Fruit fly (Drosophila melanogaster) whole organism, embryonic: Measurements from ENCODE around the gene lqfR.
A peak's percentile ranks its signal among the peaks of the same experiment; 100 is the strongest.

Source experiments
- Abd-B ChIP-seq: fragments of 200-800 bp; sonication (Bioruptor generic); optimal IDR thresholded peaks from 2 replicates; lab custom pipeline; 2018; ENCODE audit warnings: missing biosample characterization, mild to moderate bottlenecking, missing genetic modification characterization, moderate library complexity
- Atf3 ChIP-seq: fragments of 200-800 bp; sonication (Bioruptor generic); optimal IDR thresholded peaks from 3 replicates; lab custom pipeline; 2016; ENCODE audit warnings: missing biosample characterization, missing genetic modification characterization
- Blimp-1 ChIP-seq: fragments of 200-800 bp; sonication (Bioruptor generic); optimal IDR thresholded peaks from 3 replicates; lab custom pipeline; 2018; ENCODE audit warnings: missing biosample characterization, missing genetic modification characterization, mild to moderate bottlenecking, moderate library complexity, missing genetic modification reagents
- CG11456 ChIP-seq: fragments of 200-800 bp; sonication (Bioruptor generic); IDR thresholded peaks from 3 replicates; pipeline ENCODE4 v1.3.6; 2022; ENCODE audit warnings: missing biosample characterization, missing genetic modification characterization
- CG11695 ChIP-seq: fragments of 200-800 bp; sonication (Bioruptor generic); IDR thresholded peaks from 3 replicates; pipeline ENCODE4 v1.3.6; 2022; ENCODE audit warnings: missing biosample characterization, missing genetic modification characterization
- CG12942 ChIP-seq: fragments of 200-800 bp; sonication (Bioruptor generic); optimal IDR thresholded peaks from 3 replicates; lab custom pipeline; 2016; ENCODE audit warnings: missing biosample characterization, missing genetic modification characterization
- CG14050 ChIP-seq: fragments of 200-800 bp; sonication (Bioruptor generic); IDR thresholded peaks from 3 replicates; pipeline ENCODE4 v1.3.6; 2022; ENCODE audit warnings: missing biosample characterization, missing genetic modification characterization
- CG14965 ChIP-seq: fragments of 200-800 bp; sonication (Bioruptor generic); optimal IDR thresholded peaks from 2 replicates; lab custom pipeline; 2016; ENCODE audit warnings: missing biosample characterization, missing genetic modification characterization, borderline replicate concordance
- CG1647 ChIP-seq: fragments of 200-800 bp; sonication (Bioruptor generic); optimal IDR thresholded peaks from 3 replicates; lab custom pipeline; 2016; ENCODE audit warnings: missing biosample characterization, missing genetic modification characterization
- CG16779 ChIP-seq: fragments of 200-800 bp; sonication (Bioruptor generic); IDR thresholded peaks from 2 replicates; pipeline ENCODE4 v1.3.6; 2022; ENCODE audit warnings: missing biosample characterization, missing genetic modification characterization
- CG17328 ChIP-seq: fragments of 200-800 bp; sonication (Bioruptor generic); IDR thresholded peaks from 2 replicates; pipeline ENCODE4 v1.3.6; 2022; ENCODE audit warnings: missing biosample characterization, missing genetic modification characterization
- CG17568 ChIP-seq: fragments of 200-800 bp; sonication (Bioruptor generic); optimal IDR thresholded peaks from 2 replicates; lab custom pipeline; 2018; ENCODE audit warnings: missing biosample characterization, mild to moderate bottlenecking, missing genetic modification characterization, moderate library complexity
- CG1792 ChIP-seq: fragments of 200-800 bp; sonication (Bioruptor generic); optimal IDR thresholded peaks from 2 replicates; lab custom pipeline; 2016; ENCODE audit warnings: missing biosample characterization, missing genetic modification characterization
- CG18764 ChIP-seq: fragments of 200-800 bp; sonication (Bioruptor generic); optimal IDR thresholded peaks from 3 replicates; lab custom pipeline; 2016; ENCODE audit warnings: missing biosample characterization, missing genetic modification characterization
- CG2129 ChIP-seq: fragments of 200-800 bp; sonication (Bioruptor generic); IDR thresholded peaks from 2 replicates; pipeline ENCODE4 v1.3.6; 2022; ENCODE audit warnings: missing biosample characterization, missing genetic modification characterization; ENCODE audit not compliant: partially characterized antibody
- CG2875 ChIP-seq: fragments of 200-800 bp; sonication (Bioruptor generic); optimal IDR thresholded peaks from 2 replicates; lab custom pipeline; 2017; ENCODE audit warnings: missing biosample characterization, mild to moderate bottlenecking, missing genetic modification characterization, missing genetic modification reagents
- CG2889 ChIP-seq: fragments of 200-800 bp; sonication (Bioruptor generic); IDR thresholded peaks from 3 replicates; pipeline ENCODE4 v1.3.6; 2022; ENCODE audit warnings: missing biosample characterization, missing genetic modification characterization
- CG31365 ChIP-seq: fragments of 200-800 bp; sonication (Bioruptor generic); optimal IDR thresholded peaks from 2 replicates; lab custom pipeline; 2018; ENCODE audit warnings: missing biosample characterization, mild to moderate bottlenecking, missing genetic modification characterization
- CG4707 ChIP-seq: fragments of 200-800 bp; sonication (Bioruptor generic); optimal IDR thresholded peaks from 2 replicates; lab custom pipeline; 2018; ENCODE audit warnings: missing biosample characterization, mild to moderate bottlenecking, missing genetic modification characterization, moderate library complexity
- CG6654 ChIP-seq: fragments of 200-800 bp; sonication (Bioruptor generic); optimal IDR thresholded peaks from 2 replicates; lab custom pipeline; 2017; ENCODE audit warnings: missing biosample characterization, mild to moderate bottlenecking, missing genetic modification characterization
- CG6765 ChIP-seq: fragments of 200-800 bp; sonication (Bioruptor generic); optimal IDR thresholded peaks from 3 replicates; lab custom pipeline; 2017; ENCODE audit warnings: missing biosample characterization, mild to moderate bottlenecking, missing genetic modification characterization
- CG8765 ChIP-seq: fragments of 200-800 bp; sonication (Bioruptor generic); IDR thresholded peaks from 2 replicates; pipeline ENCODE4 v1.3.6; 2022; ENCODE audit warnings: missing biosample characterization, missing genetic modification characterization
- CG9797 ChIP-seq: fragments of 200-800 bp; sonication (Bioruptor generic); optimal IDR thresholded peaks from 3 replicates; lab custom pipeline; 2018; ENCODE audit warnings: missing biosample characterization, mild to moderate bottlenecking, missing genetic modification characterization
- CG9932 ChIP-seq: fragments of 200-800 bp; sonication (Bioruptor generic); IDR thresholded peaks from 2 replicates; pipeline ENCODE4 v1.3.6; 2022; ENCODE audit warnings: missing biosample characterization, missing genetic modification characterization
- CHES-1-like ChIP-seq: fragments of 200-800 bp; sonication (Bioruptor generic); optimal IDR thresholded peaks from 2 replicates; lab custom pipeline; 2016; ENCODE audit warnings: missing biosample characterization, missing genetic modification characterization
- Dll ChIP-seq: fragments of 200-800 bp; sonication (Bioruptor generic); IDR thresholded peaks from 4 replicates; pipeline ENCODE4 v1.3.6; 2022; ENCODE audit warnings: missing biosample characterization, missing genetic modification characterization; ENCODE audit not compliant: partially characterized antibody
- Doc2 ChIP-seq: fragments of 200-800 bp; sonication (Bioruptor generic); IDR thresholded peaks from 2 replicates; pipeline ENCODE4 v1.3.6; 2022; ENCODE audit warnings: missing biosample characterization, missing genetic modification characterization
- E2f1 ChIP-seq: fragments of 200-800 bp; sonication (Bioruptor generic); IDR thresholded peaks from 2 replicates; pipeline ENCODE4 v1.3.6; 2022; ENCODE audit warnings: missing biosample characterization, missing genetic modification characterization
- Hr39 ChIP-seq: fragments of >200 bp; optimal IDR thresholded peaks from 2 replicates; lab custom pipeline; 2017
- MESR4 ChIP-seq: fragments of 200-800 bp; sonication (Bioruptor generic); optimal IDR thresholded peaks from 2 replicates; lab custom pipeline; 2018; ENCODE audit warnings: missing biosample characterization, mild to moderate bottlenecking, missing genetic modification characterization, moderate library complexity
- Mrtf ChIP-seq: fragments of 200-800 bp; sonication (Bioruptor generic); IDR thresholded peaks from 3 replicates; pipeline ENCODE4 v1.3.6; 2022; ENCODE audit warnings: missing biosample characterization, missing genetic modification characterization
- NC2α ChIP-seq: fragments of 200-800 bp; sonication (Bioruptor generic); optimal IDR thresholded peaks from 2 replicates; lab custom pipeline; 2016; ENCODE audit warnings: missing biosample characterization, missing genetic modification characterization
- Sry-δ ChIP-seq: fragments of 200-800 bp; sonication (Bioruptor generic); optimal IDR thresholded peaks from 2 replicates; lab custom pipeline; 2016; ENCODE audit warnings: missing biosample characterization, missing genetic modification characterization
- ac ChIP-seq: fragments of 200-800 bp; sonication (Bioruptor generic); optimal IDR thresholded peaks from 3 replicates; lab custom pipeline; 2017; ENCODE audit warnings: missing biosample characterization, mild to moderate bottlenecking, missing genetic modification characterization
- ash1 ChIP-seq: fragments of 200-800 bp; sonication (Bioruptor generic); optimal IDR thresholded peaks from 2 replicates; lab custom pipeline; 2018; ENCODE audit warnings: missing biosample characterization, mild to moderate bottlenecking, missing genetic modification characterization
- crc ChIP-seq: fragments of 200-800 bp; sonication (Bioruptor generic); optimal IDR thresholded peaks from 2 replicates; lab custom pipeline; 2016; ENCODE audit warnings: missing biosample characterization, missing genetic modification characterization
- crol ChIP-seq: fragments of 200-800 bp; sonication (Bioruptor generic); IDR thresholded peaks from 2 replicates; pipeline ENCODE4 v1.3.6; 2022; ENCODE audit warnings: missing biosample characterization, missing genetic modification characterization
- dati ChIP-seq: fragments of 200-800 bp; sonication (Bioruptor generic); IDR thresholded peaks from 2 replicates; pipeline ENCODE4 v1.3.6; 2022; ENCODE audit warnings: missing biosample characterization, missing genetic modification characterization
- dimm ChIP-seq: fragments of 200-800 bp; sonication (Bioruptor generic); IDR thresholded peaks from 2 replicates; pipeline ENCODE4 v1.3.6; 2022; ENCODE audit warnings: missing biosample characterization, missing genetic modification characterization
- exex ChIP-seq: fragments of 200-800 bp; sonication (Bioruptor generic); optimal IDR thresholded peaks from 4 replicates; lab custom pipeline; 2018; ENCODE audit warnings: missing biosample characterization, mild to moderate bottlenecking, missing genetic modification characterization, moderate library complexity
- h ChIP-seq: fragments of >200 bp; optimal IDR thresholded peaks from 2 replicates; lab custom pipeline; 2017
- hb ChIP-seq: fragments of 200-800 bp; sonication (Bioruptor generic); IDR thresholded peaks from 3 replicates; pipeline ENCODE4 v1.3.6; 2022; ENCODE audit warnings: missing biosample characterization, missing genetic modification characterization; ENCODE audit not compliant: partially characterized antibody
- kah ChIP-seq: fragments of 200-800 bp; sonication (Bioruptor generic); optimal IDR thresholded peaks from 2 replicates; lab custom pipeline; 2018; ENCODE audit warnings: missing biosample characterization, mild to moderate bottlenecking, missing genetic modification characterization
- kay ChIP-seq: fragments of 200-800 bp; sonication (Bioruptor generic); optimal IDR thresholded peaks from 2 replicates; lab custom pipeline; 2016; ENCODE audit warnings: missing biosample characterization, missing genetic modification characterization
- odd ChIP-seq: fragments of 200-800 bp; sonication (Bioruptor generic); optimal IDR thresholded peaks from 2 replicates; lab custom pipeline; 2017; ENCODE audit warnings: missing biosample characterization, mild to moderate bottlenecking, missing genetic modification characterization
- onecut ChIP-seq: fragments of 200-800 bp; sonication (Bioruptor generic); IDR thresholded peaks from 2 replicates; pipeline ENCODE4 v1.3.6; 2022; ENCODE audit warnings: missing biosample characterization, missing genetic modification characterization
- pum ChIP-seq: fragments of 200-800 bp; sonication (Bioruptor generic); optimal IDR thresholded peaks from 2 replicates; lab custom pipeline; 2016; ENCODE audit warnings: missing biosample characterization, missing genetic modification characterization
- trh ChIP-seq: fragments of 200-800 bp; sonication (Bioruptor generic); optimal IDR thresholded peaks from 2 replicates; lab custom pipeline; 2016; ENCODE audit warnings: missing biosample characterization, missing genetic modification characterization
- ttk ChIP-seq: fragments of 200-800 bp; sonication (Bioruptor generic); IDR thresholded peaks from 2 replicates; pipeline ENCODE4 v2.1.2; 2022; ENCODE audit warnings: missing biosample characterization, missing genetic modification characterization
- tup ChIP-seq: fragments of 200-800 bp; sonication (Bioruptor generic); optimal IDR thresholded peaks from 2 replicates; lab custom pipeline; 2016; ENCODE audit warnings: missing biosample characterization, mild to moderate bottlenecking, missing genetic modification characterization, moderate library complexity

The lqfR gene

dm6 chr3R:22410537-22411360, at the start of gene lqfR, which contains the start of gene CG13850 (continued):
- TF ChIP-seq exex (tag; lab: Kevin White, UChicago) (no peak), Sry-δ (GFP tag; lab: Kevin White, UChicago) (peak; percentile 50), CG31365 (tag; lab: Kevin White, UChicago) (no peak), CHES-1-like (GFP tag; lab: Kevin White, UChicago) (peak; percentile 64), Mrtf (GFP tag; lab: Robert Waterston, UW) (peak; percentile 40; the same call in 1 of the 3 replicates), CG2129 (no peak), dati (GFP tag; lab: Robert Waterston, UW) (no peak), CG16779 (GFP tag; lab: Robert Waterston, UW) (no peak), onecut (peak; percentile 41; the same call in 1 of the 2 replicates), CG12942 (peak; percentile 77), tup (GFP tag; lab: Kevin White, UChicago) (peak; percentile 48), CG9797 (GFP tag; lab: Kevin White, UChicago) (peak; percentile 22), ac (GFP tag; lab: Kevin White, UChicago) (no peak), CG4707 (GFP tag; lab: Kevin White, UChicago) (no peak), Blimp-1 (GFP tag; lab: Kevin White, UChicago) (no peak), pum (GFP tag; lab: Kevin White, UChicago) (peak; percentile 78), CG8765 (GFP tag; lab: Robert Waterston, UW) (no peak), hb (no peak), CG6765 (GFP tag; lab: Kevin White, UChicago) (peak; percentile 57), kay (GFP tag; lab: Kevin White, UChicago) (peak; percentile 59), CG17568 (GFP tag; lab: Kevin White, UChicago) (no peak), CG14965 (no peak), odd (peak; percentile 68), CG2889 (0 out of 3 replicates have a peak, but pooled peaks have one; percentile 38), Atf3 (GFP tag; lab: Kevin White, UChicago) (peak; percentile 37), Doc2 (GFP tag; lab: Robert Waterston, UW) (no peak), h (lab: Kevin White, UChicago) (no peak), MESR4 (GFP tag; lab: Kevin White, UChicago) (peak; percentile 28), CG11695 (GFP tag; lab: Robert Waterston, UW) (no peak), Hr39 (lab: Kevin White, UChicago) (peak; percentile 25), CG1647 (GFP tag; lab: Kevin White, UChicago) (peak; percentile 64), kah (GFP tag; lab: Kevin White, UChicago) (no peak), CG14050 (GFP tag; lab: Robert Waterston, UW) (no peak), NC2α (GFP tag; lab: Kevin White, UChicago) (peak; percentile 36), ash1 (no peak), Abd-B (GFP tag; lab: Kevin White, UChicago) (peak; percentile 79), trh (GFP tag; lab: Kevin White, UChicago) (peak; percentile 68), CG6654 (GFP tag; lab: Kevin White, UChicago) (peak; percentile 40), dimm (GFP tag; lab: Robert Waterston, UW) (no peak), CG9932 (peak; percentile 87), CG1792 (GFP tag; lab: Kevin White, UChicago) (peak; percentile 29), E2f1 (GFP tag; lab: Robert Waterston, UW) (0 out of 2 replicates have a peak, but pooled peaks have one; percentile 17), ttk (no peak; the same call in 1 of the 2 replicates), crol (GFP tag; lab: Robert Waterston, UW) (no peak), CG11456 (peak; percentile 65), CG2875 (peak; percentile 28), CG17328 (GFP tag; lab: Robert Waterston, UW) (no peak), Dll (GFP tag; lab: Robert Waterston, UW) (no peak), CG18764 (GFP tag; lab: Kevin White, UChicago) (peak; percentile 66), crc (GFP tag; lab: Kevin White, UChicago) (peak; percentile 56)
